Fruit fly (Drosophila melanogaster): Measurements from ENCODE around the gene Mvb12.

Mvb12 gene

dm6 chrX:18088432-18088831, 12.7 kb downstream of the Mvb12 start, which contains the start of gene CG7536:
TSS of gene CG7536 (minus strand) at chrX:18088532.
- TF ChIP-seq CG7101 (tag; optimal IDR thresholded peaks at IDR 0.05) (no peak), CG5204 (GFP tag; optimal IDR thresholded peaks at IDR 0.05) (no peak), CG11617 (GFP tag; optimal IDR thresholded peaks at IDR 0.05) (no peak), Mnt (GFP tag; optimal IDR thresholded peaks at IDR 0.05) (no peak), CG33017 (tag; optimal IDR thresholded peaks at IDR 0.05) (no peak), CG14711 (tag; optimal IDR thresholded peaks at IDR 0.05) (no peak), kay (GFP tag; ENCODE audit: borderline replicate concordance) (no peak), pad (GFP tag; optimal IDR thresholded peaks at IDR 0.05) (no peak), bab1 (GFP tag; optimal IDR thresholded peaks at IDR 0.05) (no peak)

dm6 chrX:18085470-18085797, 15.7 kb downstream of the Mvb12 start, which contains the start of gene Ada3:
TSS of gene Ada3 (plus strand) at chrX:18085761.
- TF ChIP-seq Crg-1 (GFP tag; optimal IDR thresholded peaks at IDR 0.05) (peak; percentile 83), toe (GFP tag; optimal IDR thresholded peaks at IDR 0.05) (peak; percentile 83), CG12768 (GFP tag; optimal IDR thresholded peaks at IDR 0.05) (peak; percentile 35), CG5204 (GFP tag; optimal IDR thresholded peaks at IDR 0.05) (peak; percentile 70), Mnt (GFP tag; optimal IDR thresholded peaks at IDR 0.05) (peak; percentile 96), cnc (optimal IDR thresholded peaks at IDR 0.05) (no peak), tj (GFP tag; optimal IDR thresholded peaks at IDR 0.05) (peak; percentile 33), Hr96 (GFP tag; optimal IDR thresholded peaks at IDR 0.05) (peak; percentile 86), kay (GFP tag; ENCODE audit: borderline replicate concordance) (no peak), pad (GFP tag; optimal IDR thresholded peaks at IDR 0.05) (peak; percentile 74), cic (GFP tag; optimal IDR thresholded peaks at IDR 0.05) (peak; percentile 61), bab1 (GFP tag; optimal IDR thresholded peaks at IDR 0.05) (peak; percentile 63), CG7101 (tag; optimal IDR thresholded peaks at IDR 0.05) (peak; percentile 85), CG11617 (GFP tag; optimal IDR thresholded peaks at IDR 0.05) (peak; percentile 84), CG14711 (tag; optimal IDR thresholded peaks at IDR 0.05) (peak; percentile 67), Clk (GFP tag; optimal IDR thresholded peaks at IDR 0.05) (peak; percentile 32), CG1620 (GFP tag; optimal IDR thresholded peaks at IDR 0.05) (peak; percentile 78), ovo (GFP tag; optimal IDR thresholded peaks at IDR 0.05) (peak; percentile 78), CG7045 (GFP tag; optimal IDR thresholded peaks at IDR 0.05) (peak; percentile 57), CG33017 (tag; optimal IDR thresholded peaks at IDR 0.05) (peak; percentile 50)

- TF ChIP-seq tj (GFP tag; optimal IDR thresholded peaks at IDR 0.05) = peak; percentile 46
- no peak for TF ChIP-seq Hr96 (GFP tag; optimal IDR thresholded peaks at IDR 0.05)
Observed at dm6 chrX:18084614-18085469, 16.3 kb downstream of the Mvb12 start.

- no peak for TF ChIP-seq CG33017 (tag; optimal IDR thresholded peaks at IDR 0.05)
- no peak for TF ChIP-seq CG12768 (GFP tag; optimal IDR thresholded peaks at IDR 0.05)
- no peak for TF ChIP-seq pad (GFP tag; optimal IDR thresholded peaks at IDR 0.05)
- TF ChIP-seq cnc (optimal IDR thresholded peaks at IDR 0.05) = no peak
- peak; percentile 1 for TF ChIP-seq cic (GFP tag; optimal IDR thresholded peaks at IDR 0.05)
- no peak for TF ChIP-seq CG7045 (GFP tag; optimal IDR thresholded peaks at IDR 0.05)
- peak; percentile 7 for TF ChIP-seq tj (GFP tag; optimal IDR thresholded peaks at IDR 0.05)
- TF ChIP-seq CG5204 (GFP tag; optimal IDR thresholded peaks at IDR 0.05) = no peak
- no peak for TF ChIP-seq Crg-1 (GFP tag; optimal IDR thresholded peaks at IDR 0.05)
- TF ChIP-seq bab1 (GFP tag; optimal IDR thresholded peaks at IDR 0.05) = peak; percentile 11
- TF ChIP-seq CG7101 (tag; optimal IDR thresholded peaks at IDR 0.05) = peak; percentile 37
- peak; percentile 57 for TF ChIP-seq Mnt (GFP tag; optimal IDR thresholded peaks at IDR 0.05)
- no peak for TF ChIP-seq CG1620 (GFP tag; optimal IDR thresholded peaks at IDR 0.05)
- TF ChIP-seq Clk (GFP tag; optimal IDR thresholded peaks at IDR 0.05) = no peak
- TF ChIP-seq toe (GFP tag; optimal IDR thresholded peaks at IDR 0.05) = no peak
- TF ChIP-seq ovo (GFP tag; optimal IDR thresholded peaks at IDR 0.05) = no peak
- TF ChIP-seq CG11617 (GFP tag; optimal IDR thresholded peaks at IDR 0.05) = peak; percentile 22
- TF ChIP-seq kay (GFP tag; ENCODE audit: borderline replicate concordance) = no peak
- TF ChIP-seq CG14711 (tag; optimal IDR thresholded peaks at IDR 0.05) = no peak
- TF ChIP-seq Hr96 (GFP tag; optimal IDR thresholded peaks at IDR 0.05) = no peak
Observed at dm6 chrX:18083528-18084365, 17.4 kb downstream of the Mvb12 start.

dm6 chrX:18082674-18083073, 18.4 kb downstream of the Mvb12 start:
- TF ChIP-seq ovo (GFP tag; optimal IDR thresholded peaks at IDR 0.05) (no peak), CG7101 (tag; optimal IDR thresholded peaks at IDR 0.05) (no peak), Hr96 (GFP tag; optimal IDR thresholded peaks at IDR 0.05) (no peak), CG1620 (GFP tag; optimal IDR thresholded peaks at IDR 0.05) (no peak), CG12768 (GFP tag; optimal IDR thresholded peaks at IDR 0.05) (no peak), CG11617 (GFP tag; optimal IDR thresholded peaks at IDR 0.05) (no peak), Clk (GFP tag; optimal IDR thresholded peaks at IDR 0.05) (no peak), kay (GFP tag; ENCODE audit: borderline replicate concordance) (no peak), Crg-1 (GFP tag; optimal IDR thresholded peaks at IDR 0.05) (no peak), pad (GFP tag; optimal IDR thresholded peaks at IDR 0.05) (no peak), Mnt (GFP tag; optimal IDR thresholded peaks at IDR 0.05) (no peak), cic (GFP tag; optimal IDR thresholded peaks at IDR 0.05) (no peak), CG14711 (tag; optimal IDR thresholded peaks at IDR 0.05) (no peak), CG33017 (tag; optimal IDR thresholded peaks at IDR 0.05) (no peak), CG5204 (GFP tag; optimal IDR thresholded peaks at IDR 0.05) (no peak), CG7045 (GFP tag; optimal IDR thresholded peaks at IDR 0.05) (no peak)
